Worm (Caenorhabditis elegans): ENCODE data around the gene irld-34.

DNA sequence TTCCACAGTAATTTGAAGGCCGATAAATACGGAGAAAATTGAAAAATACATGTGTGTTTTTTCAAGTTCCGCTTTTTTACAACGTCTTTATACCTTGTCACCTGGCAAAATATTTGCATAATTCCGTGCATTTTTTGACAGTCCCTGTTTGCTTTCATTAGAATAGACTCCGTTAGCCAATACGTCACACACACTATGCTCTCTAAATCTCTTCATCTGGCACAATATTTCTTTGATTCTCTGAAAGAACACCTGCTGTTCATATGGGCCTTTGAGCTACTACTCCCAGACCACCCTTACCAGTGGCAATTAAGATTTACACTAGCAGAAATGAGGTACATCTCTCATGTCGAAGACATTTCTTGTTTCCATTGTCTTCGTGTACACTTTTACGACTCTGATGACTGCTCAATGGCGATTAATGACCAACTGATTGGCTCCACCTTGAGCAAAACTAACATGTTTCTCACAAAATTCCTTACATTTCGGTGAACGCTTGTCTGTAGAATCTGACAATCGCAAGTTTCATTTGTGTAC lies 36.5 kb upstream of the irld-34 start, which contains the start of gene grl-11:
- TF ChIP-seq nhr-67 (tag; optimal IDR thresholded peaks at IDR 0.05) (no peak), ceh-82 (tag; optimal IDR thresholded peaks at IDR 0.05) (no peak), jun-1 (tag; optimal IDR thresholded peaks at IDR 0.05) (no peak), nhr-12 (tag; optimal IDR thresholded peaks at IDR 0.05) (no peak), mdl-1 (tag; optimal IDR thresholded peaks at IDR 0.05) (no peak), ceh-28 (tag; optimal IDR thresholded peaks at IDR 0.05) (no peak), zag-1 (tag; optimal IDR thresholded peaks at IDR 0.05) (no peak), ama-1 (optimal IDR thresholded peaks at IDR 0.05) (no peak), ztf-4 (tag; optimal IDR thresholded peaks at IDR 0.05) (no peak), elt-3 (tag; optimal IDR thresholded peaks at IDR 0.05) (no peak)

All from whole organism, L3 larva.